Fruit fly (Drosophila melanogaster) whole organism, embryonic: Measurements from ENCODE around the gene dsd.

ENCODE experiments used
- Aef1 ChIP-seq: fragments of 200-800 bp; sonication (Bioruptor generic); IDR thresholded peaks from 3 replicates; pipeline ENCODE4 v1.3.6; 2022; ENCODE audit warnings: missing biosample characterization, missing genetic modification characterization
- Atf6 ChIP-seq: fragments of 200-800 bp; sonication (Bioruptor generic); IDR thresholded peaks from 2 replicates; pipeline ENCODE4 v1.3.6; 2022; ENCODE audit warnings: missing biosample characterization, missing genetic modification characterization
- Blimp-1 ChIP-seq: fragments of 200-800 bp; sonication (Bioruptor generic); optimal IDR thresholded peaks from 3 replicates; lab custom pipeline; 2018; ENCODE audit warnings: missing biosample characterization, missing genetic modification characterization, mild to moderate bottlenecking, moderate library complexity, missing genetic modification reagents
- CG10565 ChIP-seq: fragments of 200-800 bp; sonication (Bioruptor generic); optimal IDR thresholded peaks from 3 replicates; lab custom pipeline; 2016; ENCODE audit warnings: missing biosample characterization, mild to moderate bottlenecking, missing genetic modification characterization
- CG11456 ChIP-seq: fragments of 200-800 bp; sonication (Bioruptor generic); IDR thresholded peaks from 3 replicates; pipeline ENCODE4 v1.3.6; 2022; ENCODE audit warnings: missing biosample characterization, missing genetic modification characterization
- CG13424 ChIP-seq: fragments of 200-800 bp; sonication (Bioruptor generic); optimal IDR thresholded peaks from 2 replicates; lab custom pipeline; 2019; ENCODE audit warnings: missing biosample characterization, mild to moderate bottlenecking, missing genetic modification characterization, moderate library complexity
- CG14667 ChIP-seq: fragments of 200-800 bp; sonication (Bioruptor generic); IDR thresholded peaks from 2 replicates; pipeline ENCODE4 v1.3.6; 2022; ENCODE audit warnings: missing biosample characterization, missing genetic modification characterization
- CG17359 ChIP-seq: fragments of 200-800 bp; sonication (Bioruptor generic); optimal IDR thresholded peaks from 3 replicates; lab custom pipeline; 2018; ENCODE audit warnings: missing biosample characterization, mild to moderate bottlenecking, missing genetic modification characterization, moderate library complexity
- CG17385 ChIP-seq: fragments of 200-800 bp; sonication (Bioruptor generic); optimal IDR thresholded peaks from 3 replicates; lab custom pipeline; 2018; ENCODE audit warnings: missing biosample characterization, mild to moderate bottlenecking, missing genetic modification characterization
- CG18599 ChIP-seq: fragments of 200-800 bp; sonication (Bioruptor generic); optimal IDR thresholded peaks from 3 replicates; lab custom pipeline; 2017; ENCODE audit warnings: missing biosample characterization, missing genetic modification characterization, mild to moderate bottlenecking, moderate library complexity, missing genetic modification reagents
- CG2120 ChIP-seq: fragments of 200-800 bp; sonication (Bioruptor generic); optimal IDR thresholded peaks from 3 replicates; lab custom pipeline; 2016; ENCODE audit warnings: missing biosample characterization, missing genetic modification characterization
- CG2678 ChIP-seq: fragments of 200-800 bp; sonication (Bioruptor generic); optimal IDR thresholded peaks from 3 replicates; lab custom pipeline; 2019; ENCODE audit warnings: missing biosample characterization, mild to moderate bottlenecking, missing genetic modification characterization, moderate library complexity
- CG3065 ChIP-seq: fragments of 200-800 bp; sonication (Bioruptor generic); optimal IDR thresholded peaks from 2 replicates; lab custom pipeline; 2016; ENCODE audit warnings: missing biosample characterization, missing genetic modification characterization
- CG31441 ChIP-seq: fragments of 200-800 bp; sonication (Bioruptor generic); IDR thresholded peaks from 2 replicates; pipeline ENCODE4 v1.3.6; 2022; ENCODE audit warnings: missing biosample characterization, missing genetic modification characterization
- CG7372 ChIP-seq: fragments of 200-800 bp; sonication (Bioruptor generic); IDR thresholded peaks from 2 replicates; pipeline ENCODE4 v1.3.6; 2022; ENCODE audit warnings: missing biosample characterization, missing genetic modification characterization
- CG8281 ChIP-seq: fragments of 200-800 bp; sonication (Bioruptor generic); optimal IDR thresholded peaks from 2 replicates; lab custom pipeline; 2018; ENCODE audit warnings: missing biosample characterization, mild to moderate bottlenecking, missing genetic modification characterization, moderate library complexity
- CG8924 ChIP-seq: fragments of 200-800 bp; optimal IDR thresholded peaks from 3 replicates; lab custom pipeline; 2019; ENCODE audit warnings: missing biosample characterization, mild to moderate bottlenecking, missing genetic modification characterization, moderate library complexity
- CG9817 ChIP-seq: fragments of 200-800 bp; sonication (Bioruptor generic); optimal IDR thresholded peaks from 2 replicates; lab custom pipeline; 2018; ENCODE audit warnings: missing biosample characterization, mild to moderate bottlenecking, missing genetic modification characterization, moderate library complexity
- D19A ChIP-seq: fragments of 200-800 bp; optimal IDR thresholded peaks from 3 replicates; lab custom pipeline; 2019; ENCODE audit warnings: missing biosample characterization, mild to moderate bottlenecking, missing genetic modification characterization, moderate library complexity
- Dbx ChIP-seq: fragments of 200-800 bp; sonication (Bioruptor generic); IDR thresholded peaks from 3 replicates; pipeline ENCODE4 v1.3.6; 2022; ENCODE audit warnings: missing biosample characterization, missing genetic modification characterization
- Ets65A ChIP-seq: fragments of 200-800 bp; sonication (Bioruptor generic); peaks from one replicate; lab custom pipeline; 2016; ENCODE audit warnings: missing biosample characterization, missing genetic modification characterization
- Ets97D ChIP-seq: fragments of 200-800 bp; sonication (Bioruptor generic); optimal IDR thresholded peaks from 3 replicates; lab custom pipeline; 2016; ENCODE audit warnings: missing biosample characterization, missing genetic modification characterization
- Gsc ChIP-seq: fragments of 200-800 bp; sonication (Bioruptor generic); IDR thresholded peaks from 2 replicates; pipeline ENCODE4 v1.3.6; 2022; ENCODE audit warnings: missing biosample characterization, missing genetic modification characterization
- Hr51 ChIP-seq, 2 experiments: fragments of 200-800 bp; sonication (Bioruptor generic); optimal IDR thresholded peaks; 2 replicates in 1 of 2; 3 replicates in 1 of 2; lab custom pipeline; 2016 to 2018; ENCODE audit warnings: missing biosample characterization in 2 of 2, missing genetic modification characterization in 2 of 2, mild to moderate bottlenecking in 1 of 2, moderate library complexity in 1 of 2
- Nf-YA ChIP-seq: fragments of 200-800 bp; sonication (Bioruptor generic); IDR thresholded peaks from 2 replicates; pipeline ENCODE4 v1.3.6; 2022; ENCODE audit warnings: missing biosample characterization, missing genetic modification characterization
- Oli ChIP-seq: fragments of 200-800 bp; sonication (Bioruptor generic); optimal IDR thresholded peaks from 2 replicates; lab custom pipeline; 2018; ENCODE audit warnings: missing biosample characterization, mild to moderate bottlenecking, missing genetic modification characterization, moderate library complexity
- PHDP ChIP-seq: fragments of 200-800 bp; sonication (Bioruptor generic); optimal IDR thresholded peaks from 3 replicates; lab custom pipeline; 2018; ENCODE audit warnings: missing biosample characterization, mild to moderate bottlenecking, missing genetic modification characterization, moderate library complexity
- Ptx1 ChIP-seq: fragments of 200-800 bp; sonication (Bioruptor generic); IDR thresholded peaks from 2 replicates; pipeline ENCODE4 v1.3.6; 2022; ENCODE audit warnings: missing biosample characterization, missing genetic modification characterization
- Rfx ChIP-seq: fragments of 200-800 bp; sonication (Bioruptor generic); IDR thresholded peaks from 2 replicates; pipeline ENCODE4 v1.3.6; 2022; ENCODE audit warnings: missing biosample characterization, missing genetic modification characterization
- Sox102F ChIP-seq: fragments of 200-800 bp; sonication (Bioruptor generic); optimal IDR thresholded peaks from 2 replicates; lab custom pipeline; 2018; ENCODE audit warnings: missing biosample characterization, mild to moderate bottlenecking, missing genetic modification characterization, moderate library complexity
- Xbp1 ChIP-seq: fragments of 200-800 bp; sonication (Bioruptor generic); optimal IDR thresholded peaks from 3 replicates; lab custom pipeline; 2016; ENCODE audit warnings: missing biosample characterization, mild to moderate bottlenecking, missing genetic modification characterization
- ara ChIP-seq: fragments of 200-800 bp; sonication (Bioruptor generic); IDR thresholded peaks from 2 replicates; pipeline ENCODE4 v1.3.6; 2022; ENCODE audit warnings: missing biosample characterization, missing genetic modification characterization
- bsh ChIP-seq, 2 experiments: fragments of 200-800 bp; sonication (Bioruptor generic); optimal IDR thresholded peaks; 2 replicates each; lab custom pipeline; 2017 to 2018; ENCODE audit warnings: mild to moderate bottlenecking in 2 of 2, missing biosample characterization in 2 of 2, missing genetic modification characterization in 2 of 2, moderate library complexity in 1 of 2
- caup ChIP-seq: fragments of 200-800 bp; sonication (Bioruptor generic); optimal IDR thresholded peaks from 3 replicates; lab custom pipeline; 2017; ENCODE audit warnings: missing biosample characterization, mild to moderate bottlenecking, missing genetic modification characterization, moderate library complexity; ENCODE audit not compliant: severe bottlenecking
- disco-r ChIP-seq: fragments of 200-800 bp; sonication (Bioruptor generic); optimal IDR thresholded peaks from 2 replicates; lab custom pipeline; 2016; ENCODE audit warnings: missing biosample characterization, missing genetic modification characterization
- dysf ChIP-seq: fragments of 200-800 bp; sonication (Bioruptor generic); IDR thresholded peaks from 3 replicates; pipeline ENCODE4 v1.3.6; 2022; ENCODE audit warnings: missing biosample characterization, missing genetic modification characterization
- fd102C ChIP-seq: fragments of 200-800 bp; sonication (Bioruptor generic); optimal IDR thresholded peaks from 2 replicates; lab custom pipeline; 2018; ENCODE audit warnings: missing biosample characterization, mild to moderate bottlenecking, missing genetic modification characterization, moderate library complexity
- fu2 ChIP-seq: fragments of 200-800 bp; sonication (Bioruptor generic); optimal IDR thresholded peaks from 2 replicates; lab custom pipeline; 2016; ENCODE audit warnings: missing biosample characterization, missing genetic modification characterization
- ind ChIP-seq: fragments of 200-800 bp; sonication (Bioruptor generic); optimal IDR thresholded peaks from 3 replicates; lab custom pipeline; 2016; ENCODE audit warnings: missing biosample characterization, missing genetic modification characterization
- ken ChIP-seq: fragments of 200-800 bp; sonication (Bioruptor generic); IDR thresholded peaks from 3 replicates; pipeline ENCODE4 v1.3.6; 2022; ENCODE audit warnings: missing biosample characterization, missing genetic modification characterization
- nom ChIP-seq: fragments of 200-800 bp; sonication (Bioruptor generic); optimal IDR thresholded peaks from 2 replicates; lab custom pipeline; 2017; ENCODE audit warnings: missing biosample characterization, missing genetic modification characterization, mild to moderate bottlenecking, moderate library complexity, missing genetic modification reagents
- onecut ChIP-seq: fragments of 200-800 bp; sonication (Bioruptor generic); IDR thresholded peaks from 2 replicates; pipeline ENCODE4 v1.3.6; 2022; ENCODE audit warnings: missing biosample characterization, missing genetic modification characterization
- phol ChIP-seq: fragments of 200-800 bp; sonication (Bioruptor generic); optimal IDR thresholded peaks from 3 replicates; lab custom pipeline; 2018; ENCODE audit warnings: missing biosample characterization, mild to moderate bottlenecking, missing genetic modification characterization, moderate library complexity
- ranshi ChIP-seq: fragments of 200-800 bp; sonication (Bioruptor generic); IDR thresholded peaks from 2 replicates; pipeline ENCODE4 v1.3.6; 2022; ENCODE audit warnings: missing biosample characterization, missing genetic modification characterization
- row ChIP-seq: fragments of 200-800 bp; sonication (Bioruptor generic); IDR thresholded peaks from 3 replicates; pipeline ENCODE4 v1.3.6; 2022; ENCODE audit warnings: missing biosample characterization, missing genetic modification characterization
- scrt ChIP-seq: fragments of 200-800 bp; sonication (Bioruptor generic); optimal IDR thresholded peaks from 2 replicates; lab custom pipeline; 2018; ENCODE audit warnings: missing biosample characterization, mild to moderate bottlenecking, missing genetic modification characterization, moderate library complexity
- sens ChIP-seq: fragments of 200-800 bp; sonication (Bioruptor generic); peaks from one replicate; lab custom pipeline; 2016; ENCODE audit warnings: missing biosample characterization, missing genetic modification characterization
- tgo ChIP-seq: fragments of 200-800 bp; sonication (Bioruptor generic); IDR thresholded peaks from 3 replicates; pipeline ENCODE4 v1.3.6; 2022; ENCODE audit warnings: missing biosample characterization, missing genetic modification characterization
- ttk ChIP-seq: fragments of 200-800 bp; sonication (Bioruptor generic); IDR thresholded peaks from 2 replicates; pipeline ENCODE4 v2.1.2; 2022; ENCODE audit warnings: missing biosample characterization, missing genetic modification characterization
- vvl ChIP-seq: fragments of 200-800 bp; sonication (Bioruptor generic); IDR thresholded peaks from 2 replicates; pipeline ENCODE4 v1.3.6; 2022; ENCODE audit warnings: missing biosample characterization, missing genetic modification characterization

Gene dsd

dm6 chr3R:27621861-27622260 is 14.7 kb upstream of the dsd start:
- TF ChIP-seq ken (GFP tag; lab: Robert Waterston, UW) (no peak), CG7372 (GFP tag; lab: Robert Waterston, UW) (0 out of 2 replicates have a peak, but pooled peaks have one; percentile 22), Ets65A (GFP tag; lab: Kevin White, UChicago) (peak; percentile 68), Xbp1 (GFP tag; lab: Kevin White, UChicago) (peak; percentile 13), Atf6 (0 out of 2 replicates have a peak, but pooled peaks have one; percentile 20), disco-r (GFP tag; lab: Kevin White, UChicago) (no peak), CG17359 (tag; lab: Kevin White, UChicago) (peak; percentile 17), CG8281 (tag; lab: Kevin White, UChicago) (no peak), Ets97D (GFP tag; lab: Kevin White, UChicago) (no peak), Dbx (GFP tag; lab: Robert Waterston, UW) (0 out of 3 replicates have a peak, but pooled peaks have one; percentile 24), CG31441 (GFP tag; lab: Robert Waterston, UW) (peak; percentile 31; the same call in 1 of the 2 replicates), ara (GFP tag; lab: Robert Waterston, UW) (no peak), CG13424 (tag; lab: Kevin White, UChicago) (peak; percentile 32), Gsc (GFP tag; lab: Robert Waterston, UW) (no peak), bsh (GFP tag; optimal IDR thresholded peaks at IDR 0.05; lab: Kevin White, UChicago) (peak in 1 of 2 experiments; percentile 24), CG18599 (GFP tag; lab: Kevin White, UChicago) (peak; percentile 58), CG2678 (tag; lab: Kevin White, UChicago) (peak; percentile 45), onecut (no peak), sens (GFP tag; lab: Kevin White, UChicago) (peak; percentile 42), fu2 (GFP tag; lab: Kevin White, UChicago) (no peak), vvl (GFP tag; lab: Robert Waterston, UW) (peak; percentile 35; the same call in 1 of the 2 replicates), CG3065 (GFP tag; lab: Kevin White, UChicago) (no peak), phol (tag; lab: Kevin White, UChicago) (peak; percentile 11), CG8924 (tag; lab: Kevin White, UChicago) (peak; percentile 2), tgo (GFP tag; lab: Robert Waterston, UW) (peak; percentile 22; the same call in 1 of the 3 replicates), CG11456 (0 out of 3 replicates have a peak, but pooled peaks have one; percentile 13), fd102C (no peak), caup (GFP tag; lab: Kevin White, UChicago) (peak; percentile 3), Aef1 (no peak), row (GFP tag; lab: Robert Waterston, UW) (peak; percentile 51), ttk (0 out of 2 replicates have a peak, but pooled peaks have one; percentile 29), Oli (tag; lab: Kevin White, UChicago) (peak; percentile 5), CG10565 (GFP tag; lab: Kevin White, UChicago) (no peak), scrt (GFP tag; lab: Kevin White, UChicago) (no peak), D19A (tag; lab: Kevin White, UChicago) (no peak), Blimp-1 (GFP tag; lab: Kevin White, UChicago) (peak; percentile 36), PHDP (tag; lab: Kevin White, UChicago) (peak; percentile 21), ranshi (0 out of 2 replicates have a peak, but pooled peaks have one; percentile 36), CG9817 (tag; lab: Kevin White, UChicago) (peak; percentile 3), CG17385 (no peak), CG14667 (GFP tag; lab: Robert Waterston, UW) (0 out of 2 replicates have a peak, but pooled peaks have one; percentile 4), Sox102F (GFP tag; lab: Kevin White, UChicago) (peak; percentile 31), nom (GFP tag; lab: Kevin White, UChicago) (no peak), Ptx1 (GFP tag; lab: Robert Waterston, UW) (0 out of 2 replicates have a peak, but pooled peaks have one; percentile 19), Hr51 (GFP tag; optimal IDR thresholded peaks at IDR 0.05; lab: Kevin White, UChicago) (peak in 1 of 2 experiments; percentile 23), Rfx (GFP tag; lab: Robert Waterston, UW) (no peak), Nf-YA (GFP tag; lab: Robert Waterston, UW) (no peak), ind (GFP tag; lab: Kevin White, UChicago) (peak; percentile 4), dysf (GFP tag; lab: Robert Waterston, UW) (peak; percentile 57), CG2120 (GFP tag; lab: Kevin White, UChicago) (peak; percentile 47)
